Fruit fly (Drosophila melanogaster) whole organism, prepupa: Measurements from ENCODE around the gene CG6277.

Experiments
- CG10631 ChIP-seq: fragments of 200-800 bp; sonication (Bioruptor generic); optimal IDR thresholded peaks from 2 replicates; lab custom pipeline; 2016; ENCODE audit warnings: missing biosample characterization, missing genetic modification characterization
- CG10669 ChIP-seq: fragments of 200-800 bp; sonication (Bioruptor generic); optimal IDR thresholded peaks from 3 replicates; lab custom pipeline; 2018; ENCODE audit warnings: missing biosample characterization, mild to moderate bottlenecking, missing genetic modification characterization, moderate library complexity
- CG11294 ChIP-seq: fragments of 200-800 bp; sonication (Bioruptor generic); IDR thresholded peaks from 2 replicates; pipeline ENCODE4 v1.3.6; 2022; ENCODE audit warnings: missing biosample characterization, missing genetic modification characterization
- CG11762 ChIP-seq: fragments of 200-800 bp; sonication (Bioruptor generic); optimal IDR thresholded peaks from 3 replicates; lab custom pipeline; 2016; ENCODE audit warnings: missing biosample characterization, missing genetic modification characterization; ENCODE audit not compliant: insufficient read depth
- CG16779 ChIP-seq: fragments of 200-800 bp; sonication (Bioruptor generic); optimal IDR thresholded peaks from 3 replicates; lab custom pipeline; 2017; ENCODE audit warnings: missing biosample characterization, mild to moderate bottlenecking, missing genetic modification characterization
- CG3032 ChIP-seq: fragments of 200-800 bp; optimal IDR thresholded peaks from 2 replicates; lab custom pipeline; 2019; ENCODE audit warnings: missing biosample characterization, mild to moderate bottlenecking, missing genetic modification characterization, moderate library complexity
- CG31627 ChIP-seq: fragments of 200-800 bp; sonication (Bioruptor generic); optimal IDR thresholded peaks from 3 replicates; lab custom pipeline; 2016; ENCODE audit warnings: missing biosample characterization, missing genetic modification characterization
- CG32006 ChIP-seq: fragments of 200-800 bp; sonication (Bioruptor generic); optimal IDR thresholded peaks from 3 replicates; lab custom pipeline; 2017; ENCODE audit warnings: missing biosample characterization, mild to moderate bottlenecking, missing genetic modification characterization
- CG3919 ChIP-seq: fragments of 200-800 bp; sonication (Bioruptor generic); optimal IDR thresholded peaks from 3 replicates; lab custom pipeline; 2016; ENCODE audit warnings: missing biosample characterization, missing genetic modification characterization
- CG4318 ChIP-seq: fragments of 200-800 bp; sonication (Bioruptor generic); optimal IDR thresholded peaks from 3 replicates; lab custom pipeline; 2017; ENCODE audit warnings: missing biosample characterization, mild to moderate bottlenecking, missing genetic modification characterization
- CG7368 ChIP-seq: fragments of 200-800 bp; sonication (Bioruptor generic); optimal IDR thresholded peaks from 3 replicates; lab custom pipeline; 2016; ENCODE audit warnings: missing biosample characterization, missing genetic modification characterization
- CG8119 ChIP-seq: fragments of 200-800 bp; sonication (Bioruptor generic); IDR thresholded peaks from 3 replicates; pipeline ENCODE4 v1.3.6; 2022; ENCODE audit warnings: missing biosample characterization, missing genetic modification characterization
- CG9139 ChIP-seq: fragments of 200-800 bp; sonication (Bioruptor generic); optimal IDR thresholded peaks from 3 replicates; lab custom pipeline; 2017; ENCODE audit warnings: missing biosample characterization, mild to moderate bottlenecking, missing genetic modification characterization
- Eip75B ChIP-seq: fragments of 200-800 bp; sonication (Bioruptor generic); optimal IDR thresholded peaks from 3 replicates; lab custom pipeline; 2016; ENCODE audit warnings: missing biosample characterization, missing genetic modification characterization
- Ets96B ChIP-seq: fragments of 200-800 bp; optimal IDR thresholded peaks from 2 replicates; lab custom pipeline; 2019; ENCODE audit warnings: missing biosample characterization, mild to moderate bottlenecking, missing genetic modification characterization, moderate library complexity
- Hr39 ChIP-seq: fragments of 200-800 bp; sonication (Bioruptor generic); optimal IDR thresholded peaks from 2 replicates; lab custom pipeline; 2016; ENCODE audit warnings: missing biosample characterization, missing genetic modification characterization
- OdsH ChIP-seq: fragments of 200-800 bp; sonication (Bioruptor generic); optimal IDR thresholded peaks from 3 replicates; lab custom pipeline; 2016; ENCODE audit warnings: missing biosample characterization, missing genetic modification characterization
- Sox102F ChIP-seq: fragments of 200-800 bp; sonication (Bioruptor generic); optimal IDR thresholded peaks from 2 replicates; lab custom pipeline; 2016; ENCODE audit warnings: missing biosample characterization, mild to moderate bottlenecking, missing genetic modification characterization
- achi ChIP-seq: fragments of 200-800 bp; sonication (Bioruptor generic); optimal IDR thresholded peaks from 3 replicates; lab custom pipeline; 2016; ENCODE audit warnings: missing biosample characterization, missing genetic modification characterization
- acj6 ChIP-seq: fragments of 200-800 bp; sonication (Bioruptor generic); optimal IDR thresholded peaks from 3 replicates; lab custom pipeline; 2016; ENCODE audit warnings: missing biosample characterization, missing genetic modification characterization
- cyc ChIP-seq: fragments of 200-800 bp; sonication (Bioruptor generic); optimal IDR thresholded peaks from 3 replicates; lab custom pipeline; 2016; ENCODE audit warnings: missing biosample characterization, missing genetic modification characterization
- dsx ChIP-seq: fragments of 200-800 bp; optimal IDR thresholded peaks from 3 replicates; lab custom pipeline; 2019; ENCODE audit warnings: missing biosample characterization, mild to moderate bottlenecking, missing genetic modification characterization, moderate library complexity; ENCODE audit not compliant: poor library complexity, severe bottlenecking
- esn ChIP-seq: fragments of 200-800 bp; sonication (Bioruptor generic); optimal IDR thresholded peaks from 2 replicates; lab custom pipeline; 2016; ENCODE audit warnings: missing biosample characterization, mild to moderate bottlenecking, missing genetic modification characterization, moderate library complexity
- fd59A ChIP-seq: fragments of 200-800 bp; sonication (Bioruptor generic); optimal IDR thresholded peaks from 2 replicates; lab custom pipeline; 2017; ENCODE audit warnings: missing biosample characterization, mild to moderate bottlenecking, missing genetic modification characterization, missing genetic modification reagents
- fkh ChIP-seq: fragments of 200-800 bp; sonication (Bioruptor generic); optimal IDR thresholded peaks from 3 replicates; lab custom pipeline; 2017; ENCODE audit warnings: missing biosample characterization, mild to moderate bottlenecking, missing genetic modification characterization, moderate library complexity
- salr ChIP-seq, 2 experiments: fragments of 200-800 bp; sonication (Bioruptor generic); optimal IDR thresholded peaks; 3 replicates each; lab custom pipeline; 2016 to 2018; ENCODE audit warnings: missing biosample characterization in 2 of 2, missing genetic modification characterization in 2 of 2, mild to moderate bottlenecking in 1 of 2
- spab ChIP-seq: fragments of 200-800 bp; sonication (Bioruptor generic); optimal IDR thresholded peaks from 2 replicates; lab custom pipeline; 2017; ENCODE audit warnings: missing biosample characterization, mild to moderate bottlenecking, missing genetic modification characterization, missing genetic modification reagents
- svp ChIP-seq: fragments of 200-800 bp; sonication (Bioruptor generic); peaks from one replicate; lab custom pipeline; 2016; ENCODE audit warnings: missing biosample characterization, missing genetic modification characterization
- vri ChIP-seq: fragments of 200-800 bp; sonication (Bioruptor generic); optimal IDR thresholded peaks from 3 replicates; lab custom pipeline; 2016; ENCODE audit warnings: missing biosample characterization, mild to moderate bottlenecking, missing genetic modification characterization

CG6277 gene

dm6 chr3R:27069201-27069600, 46.2 kb upstream of the CG6277 start (continued):
- TF ChIP-seq CG8119 (GFP tag; lab: Robert Waterston, UW) (0 out of 3 replicates have a peak, but pooled peaks have one; percentile 23), salr (GFP tag; optimal IDR thresholded peaks at IDR 0.05; lab: Kevin White, UChicago) (no peak), CG16779 (tag; lab: Kevin White, UChicago) (peak; percentile 26), fd59A (GFP tag; lab: Kevin White, UChicago) (no peak), Ets96B (peak; percentile 56), CG11294 (GFP tag; lab: Robert Waterston, UW) (no peak), CG3919 (GFP tag; lab: Kevin White, UChicago) (no peak)
- TF ChIP-seq, all 60 proteins: peak for 15

- peak; percentile 89 for TF ChIP-seq fkh (GFP tag; lab: Kevin White, UChicago)
- no peak for TF ChIP-seq achi
- no peak for TF ChIP-seq Sox102F (GFP tag; lab: Kevin White, UChicago)
- no peak for TF ChIP-seq CG8119 (GFP tag; lab: Robert Waterston, UW)
- no peak for TF ChIP-seq acj6
- TF ChIP-seq, all 60 proteins: peak for 1
Measured at dm6 chr3R:27067362-27067761, 44.3 kb upstream of the CG6277 start.

- TF ChIP-seq CG10631 (GFP tag; lab: Kevin White, UChicago) (no peak), dsx (GFP tag; lab: Kevin White, UChicago) (no peak), esn (no peak), Sox102F (GFP tag; lab: Kevin White, UChicago) (no peak), acj6 (no peak), CG3032 (tag; lab: Kevin White, UChicago) (no peak), fkh (GFP tag; lab: Kevin White, UChicago) (no peak), CG31627 (GFP tag; lab: Kevin White, UChicago) (no peak), CG7368 (GFP tag; lab: Kevin White, UChicago) (no peak)
- TF ChIP-seq, all 60 proteins: peak for 0
Measured at dm6 chr3R:27065136-27065535, 42.1 kb upstream of the CG6277 start, which contains the start of gene CG43935. CG43935 (plus strand) TSS chr3R:27065436.

- no peak for TF ChIP-seq CG11762 (GFP tag; lab: Kevin White, UChicago)
- no peak for TF ChIP-seq CG10669 (GFP tag; lab: Kevin White, UChicago)
Measured at dm6 chr3R:27064099-27064498, 41.1 kb upstream of the CG6277 start, which contains the start of gene Nep5. Nep5 (minus strand) TSS chr3R:27064199.

dm6 chr3R:27061916-27062315, 38.9 kb upstream of the CG6277 start, which contains the start of gene CG34292:
CG34292 (plus strand) TSS chr3R:27062216.
- TF ChIP-seq cyc (GFP tag; lab: Kevin White, UChicago), result no peak
- TF ChIP-seq CG32006 (GFP tag; lab: Kevin White, UChicago), result no peak
- TF ChIP-seq OdsH (GFP tag; lab: Kevin White, UChicago), result no peak
- no peak for TF ChIP-seq CG3919 (GFP tag; lab: Kevin White, UChicago)
- no peak for TF ChIP-seq vri
- no peak for TF ChIP-seq CG3032 (tag; lab: Kevin White, UChicago)
- no peak for TF ChIP-seq CG9139 (GFP tag; lab: Kevin White, UChicago)
- no peak for TF ChIP-seq CG4318 (GFP tag; lab: Kevin White, UChicago)
- TF ChIP-seq acj6, result no peak
- TF ChIP-seq Hr39 (GFP tag; lab: Kevin White, UChicago), result no peak
- no peak for TF ChIP-seq Eip75B
- no peak for TF ChIP-seq spab (GFP tag; lab: Kevin White, UChicago)
- TF ChIP-seq CG8119 (GFP tag; lab: Robert Waterston, UW), result no peak
- TF ChIP-seq, all 60 proteins: peak for 0

DNA sequence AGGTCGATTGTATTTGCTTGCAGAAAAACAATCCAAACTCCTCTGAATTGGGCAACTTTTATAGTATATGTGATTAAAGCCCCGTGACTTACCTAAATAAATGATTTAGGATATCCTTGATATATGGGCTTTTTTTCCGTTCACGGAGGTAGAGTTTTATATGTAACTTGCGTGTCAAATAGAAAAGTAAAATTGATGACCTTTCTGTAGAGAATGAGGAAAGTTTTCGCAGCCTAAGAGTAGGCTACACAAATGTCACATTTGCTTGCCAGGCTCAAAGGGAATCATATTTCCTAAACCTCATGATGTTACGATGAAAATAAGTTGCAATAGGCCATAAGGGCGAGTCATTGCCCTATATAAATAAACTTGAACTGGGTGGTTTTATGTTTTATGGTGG, 33.1 kb upstream of the CG6277 start:
- TF ChIP-seq Sox102F (GFP tag; lab: Kevin White, UChicago), result no peak
- TF ChIP-seq svp (GFP tag; lab: Kevin White, UChicago), result peak; percentile 86
